Fruit fly (Drosophila melanogaster) whole organism, embryonic: ENCODE results near the gene Desat1.
A peak's percentile ranks its signal among the peaks of the same experiment; 100 is the strongest.

Experiments
- ATbp ChIP-seq: fragments of 200-800 bp; sonication (Bioruptor generic); optimal IDR thresholded peaks from 2 replicates; lab custom pipeline; 2017; ENCODE audit warnings: missing biosample characterization, mild to moderate bottlenecking, missing genetic modification characterization, missing genetic modification reagents
- Abd-B ChIP-seq: fragments of 200-800 bp; sonication (Bioruptor generic); optimal IDR thresholded peaks from 2 replicates; lab custom pipeline; 2018; ENCODE audit warnings: missing biosample characterization, mild to moderate bottlenecking, missing genetic modification characterization, moderate library complexity
- C15 ChIP-seq: fragments of 200-800 bp; sonication (Bioruptor generic); IDR thresholded peaks from 3 replicates; pipeline ENCODE4 v1.3.6; 2022; ENCODE audit warnings: missing biosample characterization, missing genetic modification characterization
- CG11093 ChIP-seq: fragments of 200-800 bp; sonication (Bioruptor generic); IDR thresholded peaks from 3 replicates; pipeline ENCODE4 v1.3.6; 2022; ENCODE audit warnings: missing biosample characterization, missing genetic modification characterization
- CG11456 ChIP-seq: fragments of 200-800 bp; sonication (Bioruptor generic); IDR thresholded peaks from 3 replicates; pipeline ENCODE4 v1.3.6; 2022; ENCODE audit warnings: missing biosample characterization, missing genetic modification characterization
- CG11504 ChIP-seq: fragments of 200-800 bp; sonication (Bioruptor generic); optimal IDR thresholded peaks from 3 replicates; lab custom pipeline; 2019; ENCODE audit warnings: missing biosample characterization, mild to moderate bottlenecking, missing genetic modification characterization, moderate library complexity
- CG11695 ChIP-seq: fragments of 200-800 bp; sonication (Bioruptor generic); IDR thresholded peaks from 3 replicates; pipeline ENCODE4 v1.3.6; 2022; ENCODE audit warnings: missing biosample characterization, missing genetic modification characterization
- CG12071 ChIP-seq: fragments of 200-800 bp; sonication (Bioruptor generic); optimal IDR thresholded peaks from 3 replicates; lab custom pipeline; 2018; ENCODE audit warnings: missing biosample characterization, mild to moderate bottlenecking, missing genetic modification characterization
- CG13287 ChIP-seq: fragments of 200-800 bp; sonication (Bioruptor generic); IDR thresholded peaks from 2 replicates; pipeline ENCODE4 v1.3.6; 2022; ENCODE audit warnings: missing biosample characterization, missing genetic modification characterization; ENCODE audit not compliant: partially characterized antibody
- CG14441 ChIP-seq: fragments of 200-800 bp; sonication (Bioruptor generic); IDR thresholded peaks from 2 replicates; pipeline ENCODE4 v1.3.6; 2022; ENCODE audit warnings: missing biosample characterization, missing genetic modification characterization
- CG14710 ChIP-seq: fragments of 200-800 bp; sonication (Bioruptor generic); optimal IDR thresholded peaks from 3 replicates; lab custom pipeline; 2019; ENCODE audit warnings: missing biosample characterization, mild to moderate bottlenecking, missing genetic modification characterization, moderate library complexity
- CG18599 ChIP-seq: fragments of 200-800 bp; sonication (Bioruptor generic); optimal IDR thresholded peaks from 3 replicates; lab custom pipeline; 2017; ENCODE audit warnings: missing biosample characterization, missing genetic modification characterization, mild to moderate bottlenecking, moderate library complexity, missing genetic modification reagents
- CG2875 ChIP-seq: fragments of 200-800 bp; sonication (Bioruptor generic); optimal IDR thresholded peaks from 2 replicates; lab custom pipeline; 2017; ENCODE audit warnings: missing biosample characterization, mild to moderate bottlenecking, missing genetic modification characterization, missing genetic modification reagents
- CG4424 ChIP-seq: fragments of 200-800 bp; sonication (Bioruptor generic); optimal IDR thresholded peaks from 3 replicates; lab custom pipeline; 2016; ENCODE audit warnings: missing biosample characterization, missing genetic modification characterization
- CG4707 ChIP-seq: fragments of 200-800 bp; sonication (Bioruptor generic); optimal IDR thresholded peaks from 2 replicates; lab custom pipeline; 2018; ENCODE audit warnings: missing biosample characterization, mild to moderate bottlenecking, missing genetic modification characterization, moderate library complexity
- CG7839 ChIP-seq: fragments of 200-800 bp; sonication (Bioruptor generic); optimal IDR thresholded peaks from 3 replicates; lab custom pipeline; 2018; ENCODE audit warnings: missing biosample characterization, mild to moderate bottlenecking, missing genetic modification characterization, moderate library complexity
- CG7987 ChIP-seq: fragments of 200-800 bp; sonication (Bioruptor generic); optimal IDR thresholded peaks from 2 replicates; lab custom pipeline; 2018; ENCODE audit warnings: missing biosample characterization, mild to moderate bottlenecking, missing genetic modification characterization, moderate library complexity
- CG9609 ChIP-seq: fragments of 200-800 bp; sonication (Bioruptor generic); optimal IDR thresholded peaks from 3 replicates; lab custom pipeline; 2016; ENCODE audit warnings: missing biosample characterization, missing genetic modification characterization
- D ChIP-seq, 2 experiments: fragments of 200-800 bp in 1 of 2; fragments of >200 bp in 1 of 2; sonication (Bioruptor generic) in 1 of 2; optimal IDR thresholded peaks; 2 replicates in 1 of 2; 3 replicates in 1 of 2; lab custom pipeline; 2017; ENCODE audit warnings: mild to moderate bottlenecking in 1 of 2, missing biosample characterization in 1 of 2, missing genetic modification characterization in 1 of 2, missing genetic modification reagents in 1 of 2
- E2f1 ChIP-seq: fragments of 200-800 bp; sonication (Bioruptor generic); IDR thresholded peaks from 2 replicates; pipeline ENCODE4 v1.3.6; 2022; ENCODE audit warnings: missing biosample characterization, missing genetic modification characterization
- HmgZ ChIP-seq: fragments of 200-800 bp; sonication (Bioruptor generic); optimal IDR thresholded peaks from 2 replicates; lab custom pipeline; 2018; ENCODE audit warnings: missing biosample characterization, mild to moderate bottlenecking, missing genetic modification characterization
- Max ChIP-seq: fragments of 200-800 bp; sonication (Bioruptor generic); optimal IDR thresholded peaks from 2 replicates; lab custom pipeline; 2016; ENCODE audit warnings: missing biosample characterization, mild to moderate bottlenecking, missing genetic modification characterization
- Oaz ChIP-seq: fragments of 200-800 bp; sonication (Bioruptor generic); IDR thresholded peaks from 2 replicates; pipeline ENCODE4 v1.3.6; 2022; ENCODE audit warnings: missing biosample characterization, missing genetic modification characterization
- Ravus ChIP-seq: fragments of 200-800 bp; sonication (Bioruptor generic); IDR thresholded peaks from 2 replicates; pipeline ENCODE4 v1.3.6; 2022; ENCODE audit warnings: missing biosample characterization, missing genetic modification characterization
- Sox100B ChIP-seq: fragments of 200-800 bp; sonication (Bioruptor generic); optimal IDR thresholded peaks from 3 replicates; lab custom pipeline; 2018; ENCODE audit warnings: missing biosample characterization, mild to moderate bottlenecking, missing genetic modification characterization
- Stat92E ChIP-seq, 3 experiments: fragments of >200 bp in 2 of 3; fragments of 200-800 bp in 1 of 3; sonication (Bioruptor generic) in 1 of 3; optimal IDR thresholded peaks; 2 replicates each; lab custom pipeline; 2017 to 2019; ENCODE audit warnings: missing biosample characterization in 3 of 3, missing genetic modification characterization in 3 of 3, mild to moderate bottlenecking in 1 of 3, moderate library complexity in 1 of 3
- Vsx1 ChIP-seq: fragments of 200-800 bp; sonication (Bioruptor generic); optimal IDR thresholded peaks from 2 replicates; lab custom pipeline; 2017; ENCODE audit warnings: missing biosample characterization, mild to moderate bottlenecking, missing genetic modification characterization, missing genetic modification reagents
- Xrp1 ChIP-seq: fragments of 200-800 bp; sonication (Bioruptor generic); IDR thresholded peaks from 2 replicates; pipeline ENCODE4 v1.3.6; 2022; ENCODE audit warnings: missing biosample characterization, missing genetic modification characterization
- ato ChIP-seq: fragments of 200-800 bp; sonication (Bioruptor generic); IDR thresholded peaks from 2 replicates; pipeline ENCODE4 v1.3.6; 2022; ENCODE audit warnings: missing biosample characterization, missing genetic modification characterization; ENCODE audit not compliant: partially characterized antibody
- az2 ChIP-seq: fragments of 200-800 bp; sonication (Bioruptor generic); optimal IDR thresholded peaks from 3 replicates; lab custom pipeline; 2016; ENCODE audit warnings: missing biosample characterization, missing genetic modification characterization
- chif ChIP-seq, 2 experiments: fragments of 200-800 bp; sonication (Bioruptor generic); optimal IDR thresholded peaks; 3 replicates each; lab custom pipeline; 2016; ENCODE audit warnings: missing biosample characterization in 2 of 2, missing genetic modification characterization in 2 of 2
- danr ChIP-seq: fragments of 200-800 bp; sonication (Bioruptor generic); IDR thresholded peaks from 2 replicates; pipeline ENCODE4 v1.3.6; 2022; ENCODE audit warnings: missing biosample characterization, missing genetic modification characterization
- dmrt99B ChIP-seq: fragments of 200-800 bp; sonication (Bioruptor generic); optimal IDR thresholded peaks from 2 replicates; lab custom pipeline; 2018; ENCODE audit warnings: missing biosample characterization, mild to moderate bottlenecking, missing genetic modification characterization, moderate library complexity
- en ChIP-seq: fragments of 200-800 bp; sonication (Bioruptor generic); optimal IDR thresholded peaks from 2 replicates; lab custom pipeline; 2016; ENCODE audit warnings: missing biosample characterization, missing genetic modification characterization
- gro ChIP-seq: fragments of 200-800 bp; sonication (Bioruptor generic); optimal IDR thresholded peaks from 2 replicates; lab custom pipeline; 2016; ENCODE audit warnings: missing biosample characterization, missing genetic modification characterization
- gsb-n ChIP-seq: fragments of 200-800 bp; sonication (Bioruptor generic); optimal IDR thresholded peaks from 3 replicates; lab custom pipeline; 2018; ENCODE audit warnings: missing biosample characterization, mild to moderate bottlenecking, missing genetic modification characterization
- hth ChIP-seq: fragments of >200 bp; optimal IDR thresholded peaks from 2 replicates; lab custom pipeline; 2017; ENCODE audit warnings: inconsistent platforms
- lov ChIP-seq, 2 experiments: fragments of 200-800 bp in 1 of 2; fragments of >200 bp in 1 of 2; sonication (Bioruptor generic) in 1 of 2; IDR thresholded peaks in 1 of 2; optimal IDR thresholded peaks in 1 of 2; 2 replicates in 1 of 2; 3 replicates in 1 of 2; pipeline versions ENCODE4 v1.3.6 to Lab custom; 2017 to 2022; ENCODE audit warnings: missing biosample characterization in 1 of 2, missing genetic modification characterization in 1 of 2
- luna ChIP-seq: fragments of 200-800 bp; sonication (Bioruptor generic); optimal IDR thresholded peaks from 2 replicates; lab custom pipeline; 2016; ENCODE audit warnings: missing biosample characterization, missing genetic modification characterization
- nerfin-1 ChIP-seq: fragments of 200-800 bp; sonication (Bioruptor generic); optimal IDR thresholded peaks from 3 replicates; lab custom pipeline; 2019; ENCODE audit warnings: missing biosample characterization, mild to moderate bottlenecking, missing genetic modification characterization, moderate library complexity
- onecut ChIP-seq: fragments of 200-800 bp; sonication (Bioruptor generic); IDR thresholded peaks from 2 replicates; pipeline ENCODE4 v1.3.6; 2022; ENCODE audit warnings: missing biosample characterization, missing genetic modification characterization
- pho ChIP-seq: fragments of 200-800 bp; sonication (Bioruptor generic); optimal IDR thresholded peaks from 2 replicates; lab custom pipeline; 2016; ENCODE audit warnings: missing biosample characterization, missing genetic modification characterization
- row ChIP-seq: fragments of 200-800 bp; sonication (Bioruptor generic); IDR thresholded peaks from 3 replicates; pipeline ENCODE4 v1.3.6; 2022; ENCODE audit warnings: missing biosample characterization, missing genetic modification characterization
- seq ChIP-seq: fragments of 200-800 bp; sonication (Bioruptor generic); IDR thresholded peaks from 2 replicates; pipeline ENCODE4 v1.3.6; 2022; ENCODE audit warnings: missing biosample characterization, missing genetic modification characterization
- sim ChIP-seq: fragments of 200-800 bp; sonication (Bioruptor generic); IDR thresholded peaks from 2 replicates; pipeline ENCODE4 v1.3.6; 2022; ENCODE audit warnings: missing biosample characterization, missing genetic modification characterization
- sqz ChIP-seq: fragments of 200-800 bp; sonication (Bioruptor generic); optimal IDR thresholded peaks from 3 replicates; lab custom pipeline; 2018; ENCODE audit warnings: missing biosample characterization, mild to moderate bottlenecking, missing genetic modification characterization
- tap ChIP-seq: fragments of 200-800 bp; optimal IDR thresholded peaks from 3 replicates; lab custom pipeline; 2019; ENCODE audit warnings: missing biosample characterization, mild to moderate bottlenecking, missing genetic modification characterization, moderate library complexity
- vvl ChIP-seq: fragments of 200-800 bp; sonication (Bioruptor generic); IDR thresholded peaks from 2 replicates; pipeline ENCODE4 v1.3.6; 2022; ENCODE audit warnings: missing biosample characterization, missing genetic modification characterization
- yki ChIP-seq: fragments of >200 bp; optimal IDR thresholded peaks from 3 replicates; lab custom pipeline; 2018
- zf30C ChIP-seq: fragments of 200-800 bp; sonication (Bioruptor generic); optimal IDR thresholded peaks from 3 replicates; lab custom pipeline; 2018; ENCODE audit warnings: missing biosample characterization, mild to moderate bottlenecking, missing genetic modification characterization

The Desat1 gene

DNA sequence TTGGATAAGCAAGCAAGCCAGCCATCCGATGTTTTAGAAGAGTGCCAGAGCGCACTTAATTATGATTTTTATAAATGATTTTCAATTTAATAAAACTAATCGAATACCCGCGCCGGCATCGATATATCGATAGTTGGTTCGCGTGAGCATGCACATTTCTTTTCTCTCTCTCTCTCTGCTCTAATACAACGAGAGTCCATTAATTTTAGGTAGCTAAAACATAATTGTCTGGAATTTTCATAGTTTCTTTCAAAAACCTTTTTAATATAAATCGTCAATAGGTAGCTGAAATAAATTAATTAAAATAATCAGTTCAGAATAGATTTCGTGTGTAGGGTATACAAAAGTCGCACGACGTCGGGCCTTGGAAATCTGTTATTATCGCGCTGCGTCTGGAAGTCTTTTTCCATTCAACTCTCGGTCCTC, 9.5 kb downstream of the Desat1 start, which contains the start of gene CG18549 (continued):
- peak; percentile 99 to 100 for TF ChIP-seq chif (GFP tag; optimal IDR thresholded peaks at IDR 0.05; lab: Kevin White, UChicago)
- TF ChIP-seq yki (lab: Kevin White, UChicago) = no peak
- TF ChIP-seq az2 (GFP tag; lab: Kevin White, UChicago) = peak; percentile 100
- peak; percentile 100 for TF ChIP-seq Oaz
- peak; percentile 100 for TF ChIP-seq CG2875 (GFP tag; lab: Kevin White, UChicago)
- TF ChIP-seq CG11456 (GFP tag; lab: Robert Waterston, UW) = peak; percentile 100
- peak; percentile 100 for TF ChIP-seq E2f1 (GFP tag; lab: Robert Waterston, UW)
- peak; percentile 71 for TF ChIP-seq ato (GFP tag; lab: Robert Waterston, UW)
- peak; percentile 99 for TF ChIP-seq Ravus
- TF ChIP-seq onecut (GFP tag; lab: Robert Waterston, UW) = peak; percentile 100
- peak; percentile 100 for TF ChIP-seq ATbp (GFP tag; lab: Kevin White, UChicago)
- peak; percentile 99 for TF ChIP-seq CG14710 (tag; lab: Kevin White, UChicago)
- TF ChIP-seq dmrt99B (tag; lab: Kevin White, UChicago) = peak; percentile 100
- TF ChIP-seq luna = peak; percentile 98
- peak; percentile 88 for TF ChIP-seq CG13287 (GFP tag; lab: Robert Waterston, UW)
- peak; percentile 99 for TF ChIP-seq Vsx1 (GFP tag; lab: Kevin White, UChicago)
- TF ChIP-seq row = peak; percentile 100
- TF ChIP-seq Stat92E (GFP tag; optimal IDR thresholded peaks at IDR 0.05; lab: Kevin White, UChicago) = peak in 1 of 3 experiments; percentile 100
- TF ChIP-seq gro (GFP tag; lab: Kevin White, UChicago) = peak; percentile 99
- TF ChIP-seq danr (GFP tag; lab: Robert Waterston, UW) = peak; percentile 100
- TF ChIP-seq tap (tag; lab: Kevin White, UChicago) = peak; percentile 100
- TF ChIP-seq CG7987 = peak; percentile 99
- no peak for TF ChIP-seq hth
- peak; percentile 100 for TF ChIP-seq HmgZ (tag; lab: Kevin White, UChicago)
- peak; percentile 100 for TF ChIP-seq Max (GFP tag; lab: Kevin White, UChicago)
- TF ChIP-seq en (GFP tag; lab: Kevin White, UChicago) = peak; percentile 99
- TF ChIP-seq seq (GFP tag; lab: Robert Waterston, UW) = peak; percentile 100
- peak; percentile 100 for TF ChIP-seq CG11695 (GFP tag; lab: Robert Waterston, UW)
- peak; percentile 100 for TF ChIP-seq CG4424
- peak; percentile 100 for TF ChIP-seq CG7839
- peak; percentile 100 for TF ChIP-seq Abd-B (GFP tag; lab: Kevin White, UChicago)
- peak; percentile 100 for TF ChIP-seq CG14441
- peak; percentile 99 for TF ChIP-seq CG4707
- TF ChIP-seq CG9609 = peak; percentile 99
- TF ChIP-seq lov (optimal IDR thresholded peaks at IDR 0.05; lab: Kevin White, UChicago) = no peak
- TF ChIP-seq lov (GFP tag; IDR thresholded peaks at IDR 0.05; lab: Robert Waterston, UW) = peak; percentile 100
- no peak for TF ChIP-seq D (optimal IDR thresholded peaks at IDR 0.05; lab: Kevin White, UChicago)
- TF ChIP-seq D (GFP tag; optimal IDR thresholded peaks at IDR 0.05; lab: Kevin White, UChicago) = peak; percentile 100
- peak; percentile 100 for TF ChIP-seq gsb-n (tag; lab: Kevin White, UChicago)
- peak; percentile 99 for TF ChIP-seq CG12071
- peak; percentile 100 for TF ChIP-seq CG11093
- TF ChIP-seq Sox100B (GFP tag; lab: Kevin White, UChicago) = peak; percentile 100
- TF ChIP-seq nerfin-1 (tag; lab: Kevin White, UChicago) = peak; percentile 100
- peak; percentile 99 for TF ChIP-seq CG11504 (tag; lab: Kevin White, UChicago)
- peak; percentile 100 for TF ChIP-seq Xrp1 (GFP tag; lab: Robert Waterston, UW)
- TF ChIP-seq vvl (GFP tag; lab: Robert Waterston, UW) = peak; percentile 100
- peak; percentile 100 for TF ChIP-seq sim (GFP tag; lab: Robert Waterston, UW)
- peak; percentile 100 for TF ChIP-seq CG18599 (GFP tag; lab: Kevin White, UChicago)
- TF ChIP-seq sqz = peak; percentile 100
- TF ChIP-seq zf30C (GFP tag; lab: Kevin White, UChicago) = peak; percentile 65
- TF ChIP-seq pho = peak; percentile 99
- TF ChIP-seq C15 (GFP tag; lab: Robert Waterston, UW) = peak; percentile 99
